Worm (Caenorhabditis elegans): Measurements from ENCODE around the gene srh-173.

- TF ChIP-seq odd-2 (tag; optimal IDR thresholded peaks at IDR 0.05): no peak
- TF ChIP-seq nfya-1 (tag; optimal IDR thresholded peaks at IDR 0.05): no peak
- no peak for TF ChIP-seq ceh-19 (GFP tag; optimal IDR thresholded peaks at IDR 0.05)
- no peak for TF ChIP-seq dmd-4 (tag; optimal IDR thresholded peaks at IDR 0.05; ENCODE audit: borderline replicate concordance)
- no peak for TF ChIP-seq hlh-15 (tag; optimal IDR thresholded peaks at IDR 0.05)
- no peak for TF ChIP-seq unc-86 (tag; optimal IDR thresholded peaks at IDR 0.05)
- no peak for TF ChIP-seq ama-1 (optimal IDR thresholded peaks at IDR 0.05)
- TF ChIP-seq pha-4 (tag; optimal IDR thresholded peaks at IDR 0.05): no peak
- TF ChIP-seq hlh-30 (tag; optimal IDR thresholded peaks at IDR 0.05; ENCODE audit: insufficient read depth): no peak
- no peak for TF ChIP-seq pag-3 (tag; optimal IDR thresholded peaks at IDR 0.05; ENCODE audit: borderline replicate concordance)
- no peak for TF ChIP-seq lin-11 (tag; optimal IDR thresholded peaks at IDR 0.05)
- no peak for TF ChIP-seq nhr-11 (tag; optimal IDR thresholded peaks at IDR 0.05)
- TF ChIP-seq elt-2 (tag; optimal IDR thresholded peaks at IDR 0.05): no peak
Measured at ce11 chrV:19934223-19934622, 38.9 kb upstream of the srh-173 start, which contains the start of gene algn-7.
